Fruit fly (Drosophila melanogaster): ENCODE measurements around the gene CG7168.

Gene CG7168

dm6 chr3R:18185385-18185784, 40.5 kb downstream of the CG7168 start, which contains the start of the genes Arp5 and CG7208 (continued):
- TF ChIP-seq Dek (tag; optimal IDR thresholded peaks at IDR 0.05) = peak; percentile 70
- TF ChIP-seq Abd-B (GFP tag; optimal IDR thresholded peaks at IDR 0.05) = peak; percentile 85
- no peak for TF ChIP-seq CG4730 (GFP tag; IDR thresholded peaks at IDR 0.05)
- TF ChIP-seq crc (GFP tag; optimal IDR thresholded peaks at IDR 0.05) = peak; percentile 40
- TF ChIP-seq nerfin-1 (tag; optimal IDR thresholded peaks at IDR 0.05) = peak; percentile 45
- peak; percentile 54 for TF ChIP-seq vfl (GFP tag; optimal IDR thresholded peaks at IDR 0.05)
- no peak for TF ChIP-seq Mrtf (GFP tag; IDR thresholded peaks at IDR 0.05)
- TF ChIP-seq CG12769 (tag; optimal IDR thresholded peaks at IDR 0.05) = no peak
- peak; percentile 78 for TF ChIP-seq Xbp1 (GFP tag; optimal IDR thresholded peaks at IDR 0.05)
- TF ChIP-seq Tbp (GFP tag; optimal IDR thresholded peaks at IDR 0.05) = no peak
- peak; percentile 48 for TF ChIP-seq CG10366 (GFP tag; IDR thresholded peaks at IDR 0.05)
- no peak for TF ChIP-seq unc-4 (GFP tag; IDR thresholded peaks at IDR 0.05; ENCODE audit: partially characterized antibody)
- peak in 1 of 3 experiments; percentile 51 for TF ChIP-seq lola (GFP tag; optimal IDR thresholded peaks at IDR 0.05)
- peak; percentile 35 for TF ChIP-seq CG2116 (GFP tag; optimal IDR thresholded peaks at IDR 0.05)
- TF ChIP-seq schlank (tag; optimal IDR thresholded peaks at IDR 0.05) = no peak
- TF ChIP-seq B-H2 (GFP tag; optimal IDR thresholded peaks at IDR 0.05) = peak; percentile 71
- peak; percentile 19; the same call in 1 of the 2 replicates for TF ChIP-seq ro (GFP tag; IDR thresholded peaks at IDR 0.05)
- TF ChIP-seq dm (GFP tag; optimal IDR thresholded peaks at IDR 0.05) = peak; percentile 5
- TF ChIP-seq CG8765 (GFP tag; IDR thresholded peaks at IDR 0.05) = no peak
- no peak for TF ChIP-seq z (GFP tag; IDR thresholded peaks at IDR 0.05)
- TF ChIP-seq stwl (tag; optimal IDR thresholded peaks at IDR 0.05) = peak; percentile 95
- no peak for TF ChIP-seq CG2678 (tag; optimal IDR thresholded peaks at IDR 0.05)
- peak; percentile 44 for TF ChIP-seq CG12744 (GFP tag; optimal IDR thresholded peaks at IDR 0.05)
- TF ChIP-seq CG4360 (GFP tag; IDR thresholded peaks at IDR 0.05) = no peak
- TF ChIP-seq CTCF (GFP tag; optimal IDR thresholded peaks at IDR 0.05) = peak; percentile 6
- TF ChIP-seq Hmr (GFP tag; optimal IDR thresholded peaks at IDR 0.05) = peak; percentile 81
- TF ChIP-seq ERR (GFP tag; optimal IDR thresholded peaks at IDR 0.05) = no peak
- no peak for TF ChIP-seq sr (GFP tag; IDR thresholded peaks at IDR 0.05)
- TF ChIP-seq HmgZ (tag; optimal IDR thresholded peaks at IDR 0.05) = peak; percentile 80
- peak; percentile 41 for TF ChIP-seq tx (GFP tag; optimal IDR thresholded peaks at IDR 0.05)
- TF ChIP-seq ac (GFP tag; optimal IDR thresholded peaks at IDR 0.05) = no peak
- peak; percentile 44 for TF ChIP-seq CG10462 (GFP tag; optimal IDR thresholded peaks at IDR 0.05)
- TF ChIP-seq BtbVII (GFP tag; optimal IDR thresholded peaks at IDR 0.05) = no peak
- TF ChIP-seq Ets65A (GFP tag) = peak; percentile 90
- TF ChIP-seq CG31388 (GFP tag; optimal IDR thresholded peaks at IDR 0.05) = peak; percentile 29
- no peak for TF ChIP-seq Hr39 (optimal IDR thresholded peaks at IDR 0.05)
- TF ChIP-seq bbx (GFP tag; IDR thresholded peaks at IDR 0.05; ENCODE audit: partially characterized antibody) = 0 out of 2 replicates have a peak, but pooled peaks have one; percentile 12
- TF ChIP-seq zf30C (GFP tag; optimal IDR thresholded peaks at IDR 0.05) = no peak
- TF ChIP-seq chm (GFP tag; IDR thresholded peaks at IDR 0.05) = no peak
- peak; percentile 64; the same call in 1 of the 2 replicates for TF ChIP-seq stc (GFP tag; IDR thresholded peaks at IDR 0.05)
- peak; percentile 69 for TF ChIP-seq CG13894 (tag; optimal IDR thresholded peaks at IDR 0.05)
- TF ChIP-seq Jarid2 (GFP tag; optimal IDR thresholded peaks at IDR 0.05) = no peak
- TF ChIP-seq slp2 (GFP tag; optimal IDR thresholded peaks at IDR 0.05) = peak; percentile 44
- TF ChIP-seq CG3065 (GFP tag; optimal IDR thresholded peaks at IDR 0.05) = no peak
- TF ChIP-seq Dad (GFP tag; optimal IDR thresholded peaks at IDR 0.05) = peak; percentile 36
- TF ChIP-seq Chrac-16 (GFP tag; optimal IDR thresholded peaks at IDR 0.05) = peak; percentile 78
- TF ChIP-seq CG8089 (GFP tag; optimal IDR thresholded peaks at IDR 0.05) = no peak
- peak; percentile 39; the same call in 1 of the 2 replicates for TF ChIP-seq wdn (GFP tag; IDR thresholded peaks at IDR 0.05)
- no peak for TF ChIP-seq CG9797 (GFP tag; optimal IDR thresholded peaks at IDR 0.05)
- TF ChIP-seq cas (GFP tag; IDR thresholded peaks at IDR 0.05) = 0 out of 2 replicates have a peak, but pooled peaks have one; percentile 36
- TF ChIP-seq Dip3 (GFP tag; optimal IDR thresholded peaks at IDR 0.05) = peak; percentile 70
- TF ChIP-seq Oaz (GFP tag; IDR thresholded peaks at IDR 0.05) = no peak
- TF ChIP-seq CG11085 (GFP tag; IDR thresholded peaks at IDR 0.05) = peak; percentile 59

Measured in whole organism, embryonic.